Fruit fly (Drosophila melanogaster): ENCODE measurements around the gene Tbcd.

The Tbcd gene

dm6 chr2L:2194305-2194828 is 47.0 kb downstream of the Tbcd start:
- TF ChIP-seq h (optimal IDR thresholded peaks at IDR 0.05) = peak; percentile 32
- peak; percentile 22 for TF ChIP-seq insv (optimal IDR thresholded peaks at IDR 0.05)
- no peak for TF ChIP-seq psq (optimal IDR thresholded peaks at IDR 0.05)

dm6 chr2L:2195328-2195727 is 48.0 kb downstream of the Tbcd start:
- TF ChIP-seq Myc (optimal IDR thresholded peaks at IDR 0.05) = no peak
- TF ChIP-seq ttk (optimal IDR thresholded peaks at IDR 0.05) = no peak
- no peak for TF ChIP-seq psq (optimal IDR thresholded peaks at IDR 0.05)
- TF ChIP-seq Sin3A (optimal IDR thresholded peaks at IDR 0.05) = no peak
- TF ChIP-seq insv (optimal IDR thresholded peaks at IDR 0.05) = no peak
- TF ChIP-seq h (optimal IDR thresholded peaks at IDR 0.05) = no peak

DNA sequence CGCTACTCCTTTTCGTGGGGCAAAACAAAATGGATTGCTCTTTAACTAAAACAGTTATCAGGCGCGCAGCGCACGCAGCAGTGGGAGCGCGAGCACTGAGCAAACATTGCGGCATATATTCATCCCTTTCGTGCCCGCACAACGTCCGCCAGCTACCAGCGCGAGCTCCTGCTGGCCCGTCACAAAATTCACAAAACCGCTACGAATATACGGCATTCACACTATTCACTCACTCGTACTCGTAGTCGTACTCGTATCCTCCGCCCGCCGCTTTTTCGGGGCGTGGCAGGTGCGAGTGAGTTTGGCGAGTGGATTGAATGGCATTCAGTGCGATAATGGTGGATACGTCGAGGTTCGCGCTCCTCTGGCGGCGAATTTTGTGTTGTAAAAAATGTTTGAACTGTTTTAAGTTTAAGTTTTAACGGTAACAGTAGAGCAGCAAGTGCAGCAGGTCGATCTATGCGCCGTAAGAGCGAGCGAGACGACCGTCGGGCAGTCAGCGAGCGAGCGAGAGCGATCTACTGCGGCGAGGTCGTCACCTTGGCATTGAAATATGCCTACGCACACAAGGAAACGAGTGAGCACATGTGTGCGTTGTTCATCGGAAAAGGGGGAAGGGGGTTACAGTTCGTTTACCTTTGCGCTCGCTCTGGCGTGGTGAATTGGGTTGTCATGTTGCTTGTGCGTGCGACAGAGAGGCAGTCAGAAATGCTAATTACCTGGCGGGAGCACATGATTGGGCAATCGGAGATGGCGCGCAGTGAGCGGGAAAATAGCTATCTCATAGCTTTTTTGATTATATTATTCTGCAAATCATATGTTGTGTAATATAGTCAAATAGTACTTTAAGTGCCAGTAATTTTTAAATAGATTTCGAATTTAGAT is 49.5 kb downstream of the Tbcd start:
- TF ChIP-seq h (optimal IDR thresholded peaks at IDR 0.05) = no peak
- no peak for TF ChIP-seq ttk (optimal IDR thresholded peaks at IDR 0.05)
- TF ChIP-seq Myc (optimal IDR thresholded peaks at IDR 0.05) = no peak
- TF ChIP-seq psq (optimal IDR thresholded peaks at IDR 0.05) = no peak
- no peak for TF ChIP-seq insv (optimal IDR thresholded peaks at IDR 0.05)

DNA sequence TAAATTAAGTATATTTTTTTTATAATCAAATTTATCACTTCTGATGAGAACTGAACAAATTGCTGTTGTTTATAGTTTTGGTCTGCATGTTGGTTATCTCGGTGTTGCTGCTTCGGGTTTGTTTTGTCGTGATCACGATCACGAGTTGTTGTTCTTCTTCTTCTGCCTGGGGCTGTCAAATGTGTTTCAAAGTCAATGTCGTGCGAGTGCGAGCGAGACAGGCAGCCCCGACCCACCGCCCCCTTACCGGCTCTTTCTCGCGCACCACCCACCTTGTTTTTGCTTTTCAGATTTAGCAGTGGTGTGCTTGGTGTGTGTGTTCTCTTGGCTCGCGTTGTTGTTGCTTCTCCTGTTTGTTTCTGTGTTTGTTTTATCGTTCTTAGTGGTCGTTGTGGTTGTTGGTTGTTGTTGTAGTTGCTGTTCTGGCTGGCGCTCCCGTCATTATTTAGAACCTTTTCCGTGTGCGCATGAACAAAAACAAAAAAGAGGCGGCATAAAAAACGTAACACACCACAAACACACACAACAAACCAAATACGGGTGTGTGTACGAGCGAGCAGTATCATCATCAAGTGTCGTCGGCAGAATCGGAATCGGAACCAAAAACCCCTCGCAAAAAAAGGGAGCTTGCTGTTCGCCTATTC is 50.3 kb downstream of the Tbcd start, which contains the start of gene COX7AL2:
COX7AL2 (minus strand) TSS at position 438 of the 644 bp plus-strand sequence.
- no peak for TF ChIP-seq Sin3A (optimal IDR thresholded peaks at IDR 0.05)
- no peak for TF ChIP-seq insv (optimal IDR thresholded peaks at IDR 0.05)
- TF ChIP-seq h (optimal IDR thresholded peaks at IDR 0.05) = no peak
- TF ChIP-seq ttk (optimal IDR thresholded peaks at IDR 0.05) = no peak
- TF ChIP-seq Myc (optimal IDR thresholded peaks at IDR 0.05) = no peak
- TF ChIP-seq psq (optimal IDR thresholded peaks at IDR 0.05) = no peak

DNA sequence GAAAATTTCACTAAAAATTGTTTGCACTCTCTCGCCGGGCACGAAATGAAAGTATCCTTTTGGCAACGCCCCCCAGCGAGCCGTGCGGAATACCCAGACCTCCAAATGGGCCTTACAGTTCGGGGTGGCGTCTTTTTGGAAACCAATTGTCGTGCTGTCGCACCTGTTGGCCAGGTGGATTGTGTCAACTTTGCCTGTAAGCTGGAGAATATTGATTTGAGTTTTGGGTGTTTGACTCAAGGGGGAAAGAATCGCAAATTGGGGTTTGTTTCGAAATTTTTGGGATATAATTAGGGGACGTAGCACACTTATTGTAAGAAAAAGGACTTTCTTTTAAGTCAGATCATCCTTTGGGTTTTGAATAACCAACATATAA is 50.8 kb downstream of the Tbcd start:
- TF ChIP-seq ttk (optimal IDR thresholded peaks at IDR 0.05) (no peak), insv (optimal IDR thresholded peaks at IDR 0.05) (no peak), psq (optimal IDR thresholded peaks at IDR 0.05) (no peak), Myc (optimal IDR thresholded peaks at IDR 0.05) (no peak), h (optimal IDR thresholded peaks at IDR 0.05) (no peak), Sin3A (optimal IDR thresholded peaks at IDR 0.05) (no peak)

DNA sequence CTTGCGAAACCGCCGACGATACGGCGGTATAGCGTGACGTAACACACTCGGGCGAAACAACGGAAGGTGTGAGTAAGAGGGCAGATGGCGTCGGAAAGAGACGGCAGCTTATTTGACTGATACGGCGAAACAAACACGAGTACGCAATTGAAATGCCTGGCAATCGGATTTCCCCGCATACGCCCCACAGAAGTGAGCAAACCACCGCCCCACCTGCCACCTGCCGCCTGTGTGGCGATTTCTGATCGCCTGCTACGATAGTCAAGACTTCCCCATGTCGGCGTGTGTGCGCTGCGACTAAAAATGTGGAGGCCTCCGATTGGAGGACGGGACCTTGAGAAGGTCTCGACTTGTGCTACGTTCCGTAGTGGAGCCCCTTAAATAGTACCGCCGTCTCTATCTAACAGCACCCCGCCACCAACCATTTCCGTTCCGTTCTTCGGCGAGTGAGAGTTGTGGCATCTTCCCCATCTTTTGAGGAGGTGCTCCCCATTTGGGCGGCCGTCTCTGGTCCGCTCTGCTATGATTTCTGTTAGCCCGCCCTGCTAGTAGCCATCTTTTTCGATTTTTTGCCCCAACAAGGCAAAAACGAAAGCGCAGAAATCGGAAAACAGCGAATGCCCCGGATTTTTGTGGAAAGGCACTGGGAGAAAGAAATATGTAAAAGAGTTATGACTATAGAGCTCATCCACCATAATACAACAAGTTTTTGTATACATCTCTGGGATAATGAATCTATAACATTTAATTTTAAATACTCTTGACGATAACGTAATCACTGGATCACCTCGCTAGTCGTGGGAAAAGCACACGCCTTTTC is 51.5 kb downstream of the Tbcd start:
- TF ChIP-seq Sin3A (optimal IDR thresholded peaks at IDR 0.05) (no peak), insv (optimal IDR thresholded peaks at IDR 0.05) (no peak), psq (optimal IDR thresholded peaks at IDR 0.05) (no peak), ttk (optimal IDR thresholded peaks at IDR 0.05) (no peak), h (optimal IDR thresholded peaks at IDR 0.05) (no peak), Myc (optimal IDR thresholded peaks at IDR 0.05) (no peak)

dm6 chr2L:2199433-2199796 is 52.1 kb downstream of the Tbcd start:
- TF ChIP-seq psq (optimal IDR thresholded peaks at IDR 0.05) (no peak), Myc (optimal IDR thresholded peaks at IDR 0.05) (no peak), Sin3A (optimal IDR thresholded peaks at IDR 0.05) (no peak), h (optimal IDR thresholded peaks at IDR 0.05) (no peak), ttk (optimal IDR thresholded peaks at IDR 0.05) (no peak), insv (optimal IDR thresholded peaks at IDR 0.05) (no peak)

- TF ChIP-seq Sin3A (optimal IDR thresholded peaks at IDR 0.05) (no peak), Myc (optimal IDR thresholded peaks at IDR 0.05) (no peak), h (optimal IDR thresholded peaks at IDR 0.05) (no peak), ttk (optimal IDR thresholded peaks at IDR 0.05) (no peak)
Measured at dm6 chr2L:2200136-2201036, 53.1 kb downstream of the Tbcd start.

DNA sequence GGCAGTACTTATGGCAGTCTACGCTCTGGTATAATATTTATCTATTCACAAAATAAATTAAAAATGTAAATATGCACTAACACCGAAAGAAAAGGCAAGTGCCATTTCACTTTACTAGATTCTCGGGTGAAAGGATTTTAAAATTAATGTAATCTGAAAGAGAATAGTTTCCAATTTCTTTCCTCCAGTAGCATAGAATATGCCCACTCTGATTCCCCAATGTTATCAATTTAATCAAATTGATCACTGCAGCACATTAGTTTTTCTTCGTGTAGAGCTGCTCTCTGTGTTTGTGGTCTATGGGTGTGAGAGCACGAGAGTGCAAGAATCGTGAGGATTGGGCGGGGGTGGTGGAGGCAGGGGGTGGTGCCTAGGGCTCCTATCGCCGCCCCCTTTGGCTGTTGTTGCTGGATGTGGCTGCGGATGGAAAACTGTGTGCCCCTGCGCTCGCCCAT is 53.8 kb downstream of the Tbcd start:
- TF ChIP-seq psq (optimal IDR thresholded peaks at IDR 0.05) = no peak
- no peak for TF ChIP-seq insv (optimal IDR thresholded peaks at IDR 0.05)
- TF ChIP-seq h (optimal IDR thresholded peaks at IDR 0.05) = no peak
- TF ChIP-seq ttk (optimal IDR thresholded peaks at IDR 0.05) = no peak
- no peak for TF ChIP-seq Myc (optimal IDR thresholded peaks at IDR 0.05)
- no peak for TF ChIP-seq Sin3A (optimal IDR thresholded peaks at IDR 0.05)

All from Kc167 (cell line).